Fruit fly (Drosophila melanogaster) whole organism, adult: ENCODE results near the gene Ugt37A3.

Source experiments
- CG12768 ChIP-seq: fragments of 200-800 bp; sonication (Bioruptor generic); optimal IDR thresholded peaks from 2 replicates; lab custom pipeline; 2017; ENCODE audit warnings: missing biosample characterization, missing genetic modification characterization, mild to moderate bottlenecking, moderate library complexity, missing genetic modification reagents
- CG1620 ChIP-seq: fragments of 200-800 bp; sonication (Bioruptor generic); optimal IDR thresholded peaks from 2 replicates; lab custom pipeline; 2016; ENCODE audit warnings: missing biosample characterization, missing genetic modification characterization
- CG33017 ChIP-seq: fragments of 200-800 bp; sonication (Bioruptor generic); optimal IDR thresholded peaks from 2 replicates; lab custom pipeline; 2018; ENCODE audit warnings: missing biosample characterization, mild to moderate bottlenecking, missing genetic modification characterization, moderate library complexity
- CG7045 ChIP-seq: fragments of 200-800 bp; sonication (Bioruptor generic); optimal IDR thresholded peaks from 2 replicates; lab custom pipeline; 2017; ENCODE audit warnings: missing biosample characterization, mild to moderate bottlenecking, missing genetic modification characterization
- CG7101 ChIP-seq: fragments of 200-800 bp; sonication (Bioruptor generic); optimal IDR thresholded peaks from 2 replicates; lab custom pipeline; 2018; ENCODE audit warnings: missing biosample characterization, mild to moderate bottlenecking, missing genetic modification characterization, moderate library complexity
- Clk ChIP-seq: fragments of 200-800 bp; sonication (Bioruptor generic); optimal IDR thresholded peaks from 2 replicates; lab custom pipeline; 2017; ENCODE audit warnings: missing biosample characterization, missing genetic modification characterization
- Hr96 ChIP-seq: fragments of 200-800 bp; sonication (Bioruptor generic); optimal IDR thresholded peaks from 2 replicates; lab custom pipeline; 2016; ENCODE audit warnings: missing biosample characterization, missing genetic modification characterization
- Mnt ChIP-seq: fragments of 200-800 bp; sonication (Bioruptor generic); optimal IDR thresholded peaks from 2 replicates; lab custom pipeline; 2016; ENCODE audit warnings: missing biosample characterization, mild to moderate bottlenecking, missing genetic modification characterization
- bab1 ChIP-seq: fragments of 200-800 bp; sonication (Bioruptor generic); optimal IDR thresholded peaks from 3 replicates; lab custom pipeline; 2019; ENCODE audit warnings: missing biosample characterization, mild to moderate bottlenecking, missing genetic modification characterization, moderate library complexity
- cic ChIP-seq: fragments of 200-800 bp; sonication (Bioruptor generic); optimal IDR thresholded peaks from 2 replicates; lab custom pipeline; 2017; ENCODE audit warnings: missing biosample characterization, mild to moderate bottlenecking, missing genetic modification characterization, moderate library complexity
- kay ChIP-seq: fragments of 200-800 bp; sonication (Bioruptor generic); peaks from one replicate; lab custom pipeline; 2016; ENCODE audit warnings: missing biosample characterization, missing genetic modification characterization, borderline replicate concordance

DNA sequence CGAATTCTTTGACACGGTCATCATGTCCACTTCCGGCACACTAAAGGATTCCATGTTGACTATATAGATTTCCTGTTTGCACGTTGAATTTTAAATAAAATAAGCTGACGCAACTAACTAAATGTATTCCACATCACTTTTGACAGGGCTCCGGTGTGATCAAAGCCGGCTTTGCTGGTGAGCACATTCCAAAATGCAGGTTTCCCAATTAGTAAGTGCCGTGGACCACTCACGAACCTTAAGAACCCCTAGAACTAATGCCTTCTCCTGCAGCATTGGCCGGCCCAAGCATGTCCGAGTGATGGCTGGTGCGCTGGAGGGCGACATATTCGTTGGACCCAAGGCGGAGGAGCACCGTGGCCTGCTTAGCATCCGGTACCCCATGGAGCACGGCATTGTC, 51.0 kb downstream of the Ugt37A3 start, which contains the start of gene CG31347:
- TF ChIP-seq Mnt (GFP tag; lab: Kevin White, UChicago) (no peak), CG1620 (GFP tag; lab: Kevin White, UChicago) (no peak), CG7101 (no peak), cic (GFP tag; lab: Kevin White, UChicago) (no peak), kay (GFP tag; lab: Kevin White, UChicago) (no peak), Clk (GFP tag; lab: Kevin White, UChicago) (no peak), CG33017 (tag; lab: Kevin White, UChicago) (no peak), bab1 (GFP tag; lab: Kevin White, UChicago) (no peak), CG12768 (GFP tag; lab: Kevin White, UChicago) (no peak), CG7045 (no peak), Hr96 (GFP tag; lab: Kevin White, UChicago) (no peak)
